Fruit fly (Drosophila melanogaster) whole organism, pupa: ENCODE results near the gene GABA-B-R3.
A peak's percentile ranks its signal among the peaks of the same experiment; 100 is the strongest.

Experiments
- CG10348 ChIP-seq: fragments of 200-800 bp; sonication (Bioruptor generic); IDR thresholded peaks from 2 replicates; pipeline ENCODE4 v1.3.6; 2022; ENCODE audit warnings: missing biosample characterization, missing genetic modification characterization
- CG12605 ChIP-seq: fragments of 200-800 bp; sonication (Bioruptor generic); IDR thresholded peaks from 2 replicates; pipeline ENCODE4 v1.3.6; 2022; ENCODE audit warnings: missing biosample characterization, missing genetic modification characterization
- CG13204 ChIP-seq: fragments of 200-800 bp; sonication (Bioruptor generic); optimal IDR thresholded peaks from 2 replicates; lab custom pipeline; 2018; ENCODE audit warnings: missing biosample characterization, mild to moderate bottlenecking, missing genetic modification characterization, moderate library complexity
- CG14655 ChIP-seq: fragments of 200-800 bp; sonication (Bioruptor generic); optimal IDR thresholded peaks from 3 replicates; lab custom pipeline; 2017; ENCODE audit warnings: mild to moderate bottlenecking, missing biosample characterization, missing genetic modification reagents, missing genetic modification characterization
- CG15710 ChIP-seq: fragments of 200-800 bp; sonication (Bioruptor generic); optimal IDR thresholded peaks from 2 replicates; lab custom pipeline; 2018; ENCODE audit warnings: missing biosample characterization, mild to moderate bottlenecking, missing genetic modification characterization, moderate library complexity
- CG17806 ChIP-seq: fragments of 200-800 bp; sonication (Bioruptor generic); optimal IDR thresholded peaks from 2 replicates; lab custom pipeline; 2018; ENCODE audit warnings: missing biosample characterization, mild to moderate bottlenecking, missing genetic modification characterization, moderate library complexity
- CG32121 ChIP-seq: fragments of 200-800 bp; sonication (Bioruptor generic); IDR thresholded peaks from 2 replicates; pipeline ENCODE4 v1.3.6; 2022; ENCODE audit warnings: missing biosample characterization, missing genetic modification characterization
- CG34367 ChIP-seq: fragments of 200-800 bp; sonication (Bioruptor generic); optimal IDR thresholded peaks from 2 replicates; lab custom pipeline; 2018; ENCODE audit warnings: missing biosample characterization, mild to moderate bottlenecking, missing genetic modification characterization
- CG4496 ChIP-seq: fragments of 200-800 bp; sonication (Bioruptor generic); IDR thresholded peaks from 3 replicates; pipeline ENCODE4 v1.3.6; 2022; ENCODE audit warnings: missing biosample characterization, missing genetic modification characterization
- CG8159 ChIP-seq: fragments of 200-800 bp; sonication (Bioruptor generic); optimal IDR thresholded peaks from 3 replicates; lab custom pipeline; 2018; ENCODE audit warnings: missing biosample characterization, mild to moderate bottlenecking, missing genetic modification characterization, moderate library complexity
- CG8301 ChIP-seq: fragments of 200-800 bp; sonication (Bioruptor generic); optimal IDR thresholded peaks from 2 replicates; lab custom pipeline; 2018; ENCODE audit warnings: missing biosample characterization, mild to moderate bottlenecking, missing genetic modification characterization
- CG9948 ChIP-seq: fragments of 200-800 bp; sonication (Bioruptor generic); optimal IDR thresholded peaks from 2 replicates; lab custom pipeline; 2018; ENCODE audit warnings: missing biosample characterization, mild to moderate bottlenecking, missing genetic modification characterization, moderate library complexity
- D1 ChIP-seq: fragments of 200-800 bp; sonication (Bioruptor generic); optimal IDR thresholded peaks from 2 replicates; lab custom pipeline; 2018; ENCODE audit warnings: missing biosample characterization, mild to moderate bottlenecking, missing genetic modification characterization, moderate library complexity
- EcR ChIP-seq: fragments of 200-800 bp; sonication (Bioruptor generic); optimal IDR thresholded peaks from 3 replicates; lab custom pipeline; 2019; ENCODE audit warnings: missing biosample characterization, missing genetic modification characterization, mild to moderate bottlenecking, moderate library complexity, missing genetic modification reagents
- Ets98B ChIP-seq: fragments of 200-800 bp; sonication (Bioruptor generic); IDR thresholded peaks from 2 replicates; pipeline ENCODE4 v1.3.6; 2022; ENCODE audit warnings: missing biosample characterization, missing genetic modification characterization
- Pif1A ChIP-seq: fragments of 200-800 bp; sonication (Bioruptor generic); optimal IDR thresholded peaks from 3 replicates; lab custom pipeline; 2016; ENCODE audit warnings: missing biosample characterization, missing genetic modification characterization
- Pif1B ChIP-seq: fragments of 200-800 bp; sonication (Bioruptor generic); optimal IDR thresholded peaks from 3 replicates; lab custom pipeline; 2016; ENCODE audit warnings: missing biosample characterization, missing genetic modification characterization
- Snoo ChIP-seq: fragments of 200-800 bp; sonication (Bioruptor generic); optimal IDR thresholded peaks from 3 replicates; lab custom pipeline; 2017; ENCODE audit warnings: missing biosample characterization, mild to moderate bottlenecking, missing genetic modification characterization, inconsistent platforms
- fd96Ca ChIP-seq: fragments of 200-800 bp; sonication (Bioruptor generic); IDR thresholded peaks from 3 replicates; pipeline ENCODE4 v1.3.6; 2022; ENCODE audit warnings: missing biosample characterization, missing genetic modification characterization
- gl ChIP-seq: fragments of 200-800 bp; sonication (Bioruptor generic); optimal IDR thresholded peaks from 2 replicates; lab custom pipeline; 2018; ENCODE audit warnings: missing biosample characterization, mild to moderate bottlenecking, missing genetic modification characterization
- rn ChIP-seq: fragments of 200-800 bp; sonication (Bioruptor generic); IDR thresholded peaks from 2 replicates; pipeline ENCODE4 v1.3.6; 2022; ENCODE audit warnings: missing biosample characterization, missing genetic modification characterization

GABA-B-R3 gene

DNA sequence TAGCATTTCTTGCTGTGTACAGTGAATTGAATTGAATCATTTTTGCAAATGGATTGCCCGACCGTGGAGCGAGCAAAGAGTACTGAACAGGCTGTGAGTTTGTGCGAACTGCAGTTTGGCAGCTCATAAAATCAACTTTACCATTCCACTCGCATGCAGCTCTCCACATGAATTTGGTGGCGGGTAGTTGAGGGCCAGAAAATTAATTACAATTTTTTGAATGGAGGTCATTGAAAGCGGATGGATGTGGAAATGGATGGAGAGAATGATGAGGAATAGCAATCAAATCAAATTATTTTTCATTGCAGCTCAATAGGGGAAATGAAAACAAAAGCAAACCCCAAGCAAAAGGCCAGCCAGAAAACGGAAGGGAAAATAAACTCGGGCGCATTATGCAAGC lies at the start of gene GABA-B-R3:
Gene GABA-B-R3 (plus strand): TSS at position 301 of the 400 bp plus-strand sequence.
- TF ChIP-seq Pif1A (no peak), CG10348 (no peak), gl (tag; lab: Kevin White, UChicago) (no peak), CG8301 (no peak)
- TF ChIP-seq, all 21 proteins: peak for 0

- TF ChIP-seq CG17806 (tag; lab: Kevin White, UChicago) (peak; percentile 52), rn (no peak), CG34367 (peak; percentile 44), CG8159 (tag; lab: Kevin White, UChicago) (peak; percentile 58), CG4496 (GFP tag; lab: Robert Waterston, UW) (0 out of 3 replicates have a peak, but pooled peaks have one; percentile 36), CG32121 (GFP tag; lab: Robert Waterston, UW) (no peak), CG13204 (GFP tag; lab: Kevin White, UChicago) (peak; percentile 38), Pif1A (peak; percentile 41), Pif1B (GFP tag; lab: Kevin White, UChicago) (peak; percentile 49), CG8301 (peak; percentile 55), CG14655 (GFP tag; lab: Kevin White, UChicago) (peak; percentile 68), gl (tag; lab: Kevin White, UChicago) (peak; percentile 29), Snoo (tag; lab: Kevin White, UChicago) (peak; percentile 49), CG15710 (tag; lab: Kevin White, UChicago) (peak; percentile 29), fd96Ca (GFP tag; lab: Robert Waterston, UW) (0 out of 3 replicates have a peak, but pooled peaks have one; percentile 13), EcR (GFP tag; lab: Kevin White, UChicago) (peak; percentile 29), Ets98B (GFP tag; lab: Robert Waterston, UW) (peak; percentile 25; the same call in 1 of the 2 replicates), CG9948 (tag; lab: Kevin White, UChicago) (peak; percentile 42), CG12605 (GFP tag; lab: Robert Waterston, UW) (no peak), D1 (no peak), CG10348 (no peak)
Measured at dm6 chr2L:700787-701186, 49.0 kb upstream of the GABA-B-R3 start.

DNA sequence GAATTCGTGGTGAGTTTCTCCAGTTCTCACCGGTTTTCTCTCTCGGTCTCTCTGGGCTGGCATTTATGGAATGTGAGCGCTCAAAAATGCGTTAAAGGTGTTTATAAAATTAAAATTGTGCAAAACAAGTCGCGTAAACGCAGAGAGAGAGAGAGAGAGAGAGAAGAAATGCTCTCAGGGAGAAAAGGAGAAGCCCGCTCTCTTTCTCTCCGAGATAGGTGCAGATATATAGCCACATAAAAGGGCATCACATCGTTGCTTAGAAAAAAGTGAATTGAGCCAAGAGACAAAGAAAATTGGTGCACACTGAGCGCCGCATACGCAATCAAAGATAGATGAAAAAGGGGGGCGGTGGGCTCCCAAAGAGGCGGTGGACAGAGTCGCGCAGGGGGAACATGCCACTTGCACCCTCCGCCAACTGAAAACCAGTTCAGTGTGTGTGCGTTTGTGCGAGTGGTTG lies 47.8 kb upstream of the GABA-B-R3 start:
- TF ChIP-seq CG12605 (GFP tag; lab: Robert Waterston, UW) (peak; percentile 6; the same call in 1 of the 2 replicates), Ets98B (GFP tag; lab: Robert Waterston, UW) (no peak), CG17806 (tag; lab: Kevin White, UChicago) (no peak), CG34367 (no peak), CG8159 (tag; lab: Kevin White, UChicago) (no peak)
- TF ChIP-seq, all 21 proteins: peak for 1

dm6 chr2L:705216-705615 lies 44.5 kb upstream of the GABA-B-R3 start:
- no peak for TF ChIP-seq CG14655 (GFP tag; lab: Kevin White, UChicago)
- no peak for TF ChIP-seq CG17806 (tag; lab: Kevin White, UChicago)
- no peak for TF ChIP-seq gl (tag; lab: Kevin White, UChicago)
- no peak for TF ChIP-seq CG8159 (tag; lab: Kevin White, UChicago)
- TF ChIP-seq Pif1A = no peak
- no peak for TF ChIP-seq CG13204 (GFP tag; lab: Kevin White, UChicago)
- no peak for TF ChIP-seq Snoo (tag; lab: Kevin White, UChicago)
- TF ChIP-seq CG15710 (tag; lab: Kevin White, UChicago) = no peak
- TF ChIP-seq Ets98B (GFP tag; lab: Robert Waterston, UW) = no peak
- no peak for TF ChIP-seq Pif1B (GFP tag; lab: Kevin White, UChicago)
- TF ChIP-seq CG4496 (GFP tag; lab: Robert Waterston, UW) = no peak
- TF ChIP-seq CG8301 = no peak

dm6 chr2L:712281-712680 lies 37.5 kb upstream of the GABA-B-R3 start:
- TF ChIP-seq fd96Ca (GFP tag; lab: Robert Waterston, UW) (peak; percentile 54; the same call in 1 of the 3 replicates), Pif1A (no peak), CG15710 (tag; lab: Kevin White, UChicago) (no peak), Ets98B (GFP tag; lab: Robert Waterston, UW) (peak; percentile 37), CG8301 (peak; percentile 41), gl (tag; lab: Kevin White, UChicago) (no peak), CG17806 (tag; lab: Kevin White, UChicago) (no peak), Pif1B (GFP tag; lab: Kevin White, UChicago) (no peak), CG4496 (GFP tag; lab: Robert Waterston, UW) (peak; percentile 46; the same call in 1 of the 3 replicates), CG12605 (GFP tag; lab: Robert Waterston, UW) (no peak), CG14655 (GFP tag; lab: Kevin White, UChicago) (peak; percentile 41)

- TF ChIP-seq gl (tag; lab: Kevin White, UChicago) (no peak), fd96Ca (GFP tag; lab: Robert Waterston, UW) (no peak), CG34367 (no peak), CG14655 (GFP tag; lab: Kevin White, UChicago) (no peak), EcR (GFP tag; lab: Kevin White, UChicago) (no peak), CG4496 (GFP tag; lab: Robert Waterston, UW) (no peak), CG32121 (GFP tag; lab: Robert Waterston, UW) (no peak), CG13204 (GFP tag; lab: Kevin White, UChicago) (no peak), CG17806 (tag; lab: Kevin White, UChicago) (no peak), CG8301 (no peak), CG9948 (tag; lab: Kevin White, UChicago) (no peak), CG8159 (tag; lab: Kevin White, UChicago) (no peak)
Measured at dm6 chr2L:713232-713631, 36.5 kb upstream of the GABA-B-R3 start.
